Fruit fly (Drosophila melanogaster): ENCODE data around the gene Pglym78.

The Pglym78 gene

dm6 chr3R:29146710-29147109, 1.3 kb upstream of the Pglym78 start, which contains the start of gene CG14511:
Gene CG14511, minus strand, starts transcription at chr3R:29146893.
- peak; percentile 83 for TF ChIP-seq scrt (GFP tag; optimal IDR thresholded peaks at IDR 0.05)
- no peak for TF ChIP-seq CG17361 (GFP tag; IDR thresholded peaks at IDR 0.05)
- peak; percentile 45; the same call in 1 of the 4 replicates for TF ChIP-seq Dll (GFP tag; IDR thresholded peaks at IDR 0.05; ENCODE audit: partially characterized antibody)
- TF ChIP-seq Bgb (GFP tag; IDR thresholded peaks at IDR 0.05; ENCODE audit: partially characterized antibody) = no peak; the same call in 1 of the 2 replicates
- TF ChIP-seq lilli (GFP tag; optimal IDR thresholded peaks at IDR 0.05) = no peak
- no peak for TF ChIP-seq CG18476 (GFP tag; optimal IDR thresholded peaks at IDR 0.05)
- TF ChIP-seq NfI (GFP tag; optimal IDR thresholded peaks at IDR 0.05) = no peak
- TF ChIP-seq Ptx1 (GFP tag; IDR thresholded peaks at IDR 0.05) = no peak
- no peak for TF ChIP-seq CG31441 (GFP tag; IDR thresholded peaks at IDR 0.05)
- TF ChIP-seq bsh (GFP tag; optimal IDR thresholded peaks at IDR 0.05) = no peak
- 0 out of 2 replicates have a peak, but pooled peaks have one; percentile 28 for TF ChIP-seq unc-4 (GFP tag; IDR thresholded peaks at IDR 0.05; ENCODE audit: partially characterized antibody)
- TF ChIP-seq usp (GFP tag; optimal IDR thresholded peaks at IDR 0.05) = no peak
- TF ChIP-seq Dp (GFP tag; optimal IDR thresholded peaks at IDR 0.05) = peak; percentile 65
- TF ChIP-seq Scr (GFP tag; IDR thresholded peaks at IDR 0.05; ENCODE audit: partially characterized antibody) = peak; percentile 41; the same call in 1 of the 2 replicates
- peak; percentile 62 for TF ChIP-seq Dref (GFP tag; IDR thresholded peaks at IDR 0.05)
- 0 out of 3 replicates have a peak, but pooled peaks have one; percentile 21 for TF ChIP-seq mld (GFP tag; IDR thresholded peaks at IDR 0.05; ENCODE audit: partially characterized antibody)
- no peak for TF ChIP-seq emc (GFP tag; optimal IDR thresholded peaks at IDR 0.05)
- TF ChIP-seq bbx (GFP tag; IDR thresholded peaks at IDR 0.05; ENCODE audit: partially characterized antibody) = peak; percentile 30; the same call in 1 of the 2 replicates
- TF ChIP-seq ap (GFP tag; IDR thresholded peaks at IDR 0.05) = no peak
- TF ChIP-seq Atf6 (GFP tag; IDR thresholded peaks at IDR 0.05) = no peak
- no peak for TF ChIP-seq CG3838 (GFP tag; optimal IDR thresholded peaks at IDR 0.05)
- no peak for TF ChIP-seq CG10321 (GFP tag; IDR thresholded peaks at IDR 0.05)
- TF ChIP-seq ranshi (GFP tag; IDR thresholded peaks at IDR 0.05) = no peak
- TF ChIP-seq CG13287 (GFP tag; IDR thresholded peaks at IDR 0.05; ENCODE audit: partially characterized antibody) = peak; percentile 48; the same call in 1 of the 2 replicates
- TF ChIP-seq CG18764 (GFP tag; optimal IDR thresholded peaks at IDR 0.05) = no peak
- no peak for TF ChIP-seq prd (optimal IDR thresholded peaks at IDR 0.05)
- TF ChIP-seq prd (GFP tag; IDR thresholded peaks at IDR 0.05) = no peak
- peak; percentile 96 for TF ChIP-seq CG9437 (GFP tag; optimal IDR thresholded peaks at IDR 0.05)
- peak; percentile 29 for TF ChIP-seq Blimp-1 (GFP tag; optimal IDR thresholded peaks at IDR 0.05)
- TF ChIP-seq kah (GFP tag; optimal IDR thresholded peaks at IDR 0.05) = peak; percentile 100
- peak in 1 of 2 experiments; percentile 78 for TF ChIP-seq Hr78 (GFP tag; optimal IDR thresholded peaks at IDR 0.05)
- no peak for TF ChIP-seq cad (GFP tag; optimal IDR thresholded peaks at IDR 0.05)
- no peak for TF ChIP-seq Rfx (GFP tag; IDR thresholded peaks at IDR 0.05)
- peak; percentile 32; the same call in 1 of the 3 replicates for TF ChIP-seq CG34422 (GFP tag; IDR thresholded peaks at IDR 0.05)
- peak; percentile 58; the same call in 1 of the 3 replicates for TF ChIP-seq HLH4C (GFP tag; IDR thresholded peaks at IDR 0.05; ENCODE audit: partially characterized antibody)
- no peak for TF ChIP-seq nmo (GFP tag; optimal IDR thresholded peaks at IDR 0.05)
- no peak for TF ChIP-seq repo (GFP tag; optimal IDR thresholded peaks at IDR 0.05)
- TF ChIP-seq CG2129 (GFP tag; IDR thresholded peaks at IDR 0.05; ENCODE audit: partially characterized antibody) = no peak
- TF ChIP-seq MESR4 (GFP tag; optimal IDR thresholded peaks at IDR 0.05) = peak; percentile 0
- TF ChIP-seq CG2116 (GFP tag; optimal IDR thresholded peaks at IDR 0.05) = peak; percentile 40
- no peak for TF ChIP-seq CG10209 (GFP tag; optimal IDR thresholded peaks at IDR 0.05)
- TF ChIP-seq CG31224 (GFP tag; IDR thresholded peaks at IDR 0.05) = no peak
- TF ChIP-seq Myb (GFP tag; optimal IDR thresholded peaks at IDR 0.05) = peak; percentile 55
- no peak for TF ChIP-seq BEAF-32 (GFP tag; optimal IDR thresholded peaks at IDR 0.05)
- TF ChIP-seq MBD-R2 (GFP tag; IDR thresholded peaks at IDR 0.05) = peak; percentile 66
- TF ChIP-seq CG4404 (GFP tag; IDR thresholded peaks at IDR 0.05) = no peak
- 0 out of 3 replicates have a peak, but pooled peaks have one; percentile 18 for TF ChIP-seq CG14860 (GFP tag; IDR thresholded peaks at IDR 0.05; ENCODE audit: partially characterized antibody)
- no peak for TF ChIP-seq CG13624 (GFP tag; optimal IDR thresholded peaks at IDR 0.05)
- 0 out of 2 replicates have a peak, but pooled peaks have one; percentile 15 for TF ChIP-seq sna (GFP tag; IDR thresholded peaks at IDR 0.05; ENCODE audit: partially characterized antibody)

All from whole organism, embryonic.